Worm (Caenorhabditis elegans) whole organism, mixed stage, embryonic: Measurements from ENCODE around the gene Y54H5A.2.

Experiments used
- bed-3 ChIP-seq: fragments of 200-800 bp; sonication (Bioruptor generic); optimal IDR thresholded peaks from 3 replicates; lab custom pipeline; 2018; ENCODE audit warnings: mild to moderate bottlenecking, missing genetic modification characterization, moderate library complexity, missing compliant biosample characterization
- cnd-1 ChIP-seq: fragments of 200-800 bp; sonication (Bioruptor generic); optimal IDR thresholded peaks from 2 replicates; lab custom pipeline; 2018; ENCODE audit warnings: mild to moderate bottlenecking, missing genetic modification characterization, missing compliant biosample characterization
- elt-1 ChIP-seq: sonication (generic microtip); optimal IDR thresholded peaks from 2 replicates; lab custom pipeline; 2017; ENCODE audit warnings: missing genetic modification characterization, mild to moderate bottlenecking, missing compliant biosample characterization, antibody characterized with exemption, moderate library complexity, borderline replicate concordance; ENCODE audit not compliant: insufficient read depth
- mab-5 ChIP-seq: fragments of 150-350 bp; optimal IDR thresholded peaks from 2 replicates; lab custom pipeline; 2014; ENCODE audit warnings: missing biosample characterization, missing genetic modification characterization
- nhr-237 ChIP-seq: fragments of 150-350 bp; optimal IDR thresholded peaks from 2 replicates; lab custom pipeline; 2014; ENCODE audit warnings: missing biosample characterization, missing genetic modification characterization
- nhr-76 ChIP-seq: sonication (generic microtip); optimal IDR thresholded peaks from 2 replicates; lab custom pipeline; 2017; ENCODE audit warnings: missing biosample characterization, missing genetic modification characterization
- pha-4 ChIP-seq: fragments of 150-350 bp; optimal IDR thresholded peaks from 2 replicates; lab custom pipeline; 2018; ENCODE audit warnings: missing biosample characterization, missing genetic modification reagents, missing genetic modification characterization
- snpc-4 ChIP-seq: fragments of 150-350 bp; optimal IDR thresholded peaks from 2 replicates; lab custom pipeline; 2014; ENCODE audit warnings: missing biosample characterization, missing genetic modification characterization
- sptf-1 ChIP-seq: sonication (generic microtip); optimal IDR thresholded peaks from 2 replicates; lab custom pipeline; 2017; ENCODE audit warnings: mild to moderate bottlenecking, missing genetic modification characterization, moderate library complexity, missing compliant biosample characterization
- unc-39 ChIP-seq: fragments of 150-350 bp; optimal IDR thresholded peaks from 2 replicates; lab custom pipeline; 2014; ENCODE audit warnings: missing biosample characterization, missing genetic modification characterization
- unc-62 ChIP-seq: fragments of 150-350 bp; optimal IDR thresholded peaks from 2 replicates; lab custom pipeline; 2014; ENCODE audit warnings: missing biosample characterization, missing genetic modification reagents, missing genetic modification characterization
- ztf-11 ChIP-seq: fragments of 150-350 bp; optimal IDR thresholded peaks from 2 replicates; lab custom pipeline; 2014; ENCODE audit warnings: missing biosample characterization, missing genetic modification characterization

DNA sequence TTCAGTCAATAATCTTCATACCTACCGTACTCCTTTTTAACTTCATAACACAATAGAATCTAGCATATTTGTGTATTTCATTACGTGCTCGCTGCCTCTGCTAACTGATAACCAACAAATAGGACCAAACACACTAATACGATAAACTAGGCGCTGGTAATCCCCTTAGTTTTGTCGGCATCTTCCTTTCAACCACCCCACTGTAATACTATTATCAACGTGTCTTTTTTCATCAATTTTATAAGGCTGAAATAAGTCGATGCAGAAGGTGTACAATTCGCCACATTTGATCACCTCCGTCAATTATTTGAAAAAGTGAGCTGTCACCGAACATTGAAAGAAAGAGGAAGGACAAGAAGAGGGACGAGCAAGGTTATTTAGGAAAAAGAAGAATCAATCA lies 1.9 kb downstream of the Y54H5A.2 start:
- TF ChIP-seq cnd-1 (tag; lab: Kevin White, UChicago) (no peak), elt-1 (no peak), mab-5 (tag; lab: Kevin White, UChicago) (no peak), snpc-4 (tag; lab: Kevin White, UChicago) (no peak), bed-3 (GFP tag; lab: Kevin White, UChicago) (no peak), ztf-11 (tag; lab: Kevin White, UChicago) (no peak), unc-39 (tag; lab: Kevin White, UChicago) (no peak), nhr-237 (tag; lab: Kevin White, UChicago) (no peak), nhr-76 (tag; lab: Kevin White, UChicago) (no peak), sptf-1 (tag; lab: Kevin White, UChicago) (no peak), pha-4 (tag; lab: Kevin White, UChicago) (no peak), unc-62 (GFP tag; lab: Kevin White, UChicago) (no peak)
